Fruit fly (Drosophila melanogaster): ENCODE data around the gene Cyp12a5.

Gene Cyp12a5

dm6 chr3R:19108126-19108525 lies 24.3 kb upstream of the Cyp12a5 start:
- no peak for TF ChIP-seq HLH106 (tag; optimal IDR thresholded peaks at IDR 0.05)
- TF ChIP-seq dl (GFP tag; optimal IDR thresholded peaks at IDR 0.05; ENCODE audit: insufficient read depth in 1 of 2, partially characterized antibody in 2 of 2) = no peak
- TF ChIP-seq Rel (GFP tag; optimal IDR thresholded peaks at IDR 0.05) = no peak
- TF ChIP-seq Rel (tag; optimal IDR thresholded peaks at IDR 0.05) = no peak
- no peak for TF ChIP-seq jim (GFP tag; optimal IDR thresholded peaks at IDR 0.05)
- no peak for TF ChIP-seq woc (GFP tag; optimal IDR thresholded peaks at IDR 0.05)
- TF ChIP-seq Myc (optimal IDR thresholded peaks at IDR 0.05) = no peak
- TF ChIP-seq GATAd (GFP tag; optimal IDR thresholded peaks at IDR 0.05) = no peak
- TF ChIP-seq tai (GFP tag; optimal IDR thresholded peaks at IDR 0.05) = no peak
- no peak for TF ChIP-seq Sp1 (GFP tag; optimal IDR thresholded peaks at IDR 0.05)
- TF ChIP-seq pan (optimal IDR thresholded peaks at IDR 0.05) = no peak
- TF ChIP-seq Dif (GFP tag; optimal IDR thresholded peaks at IDR 0.05; ENCODE audit: partially characterized antibody) = no peak
- no peak for TF ChIP-seq lola (GFP tag; optimal IDR thresholded peaks at IDR 0.05)
- TF ChIP-seq rgr (GFP tag; optimal IDR thresholded peaks at IDR 0.05) = no peak
- no peak for TF ChIP-seq Mio (GFP tag; optimal IDR thresholded peaks at IDR 0.05)
- no peak for TF ChIP-seq N (GFP tag; optimal IDR thresholded peaks at IDR 0.05)
- no peak for TF ChIP-seq dmrt93B (GFP tag; optimal IDR thresholded peaks at IDR 0.05)
- no peak for TF ChIP-seq ey (GFP tag; optimal IDR thresholded peaks at IDR 0.05)

DNA sequence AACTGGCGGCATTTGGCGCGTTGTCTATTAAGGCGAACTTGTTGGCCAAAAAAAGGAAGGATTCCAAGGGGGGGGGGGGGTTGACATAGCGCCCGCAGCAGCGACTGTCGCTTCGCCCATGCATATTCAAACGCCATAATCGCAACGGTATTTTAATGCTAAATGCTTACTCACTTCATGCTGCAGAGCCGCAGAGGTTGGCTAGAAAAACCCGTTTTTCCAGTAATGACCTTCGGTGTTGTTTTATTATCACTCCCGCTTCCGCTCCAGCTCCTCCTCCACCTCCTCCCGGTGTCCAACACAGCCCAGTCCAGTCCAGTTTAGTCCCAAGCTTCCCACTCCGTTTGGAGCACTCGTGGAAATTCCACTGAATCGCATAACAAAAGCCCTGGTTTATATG lies 21.3 kb upstream of the Cyp12a5 start:
- TF ChIP-seq rgr (GFP tag; optimal IDR thresholded peaks at IDR 0.05) = no peak
- no peak for TF ChIP-seq tai (GFP tag; optimal IDR thresholded peaks at IDR 0.05)
- TF ChIP-seq sage (GFP tag; optimal IDR thresholded peaks at IDR 0.05) = no peak
- TF ChIP-seq Hnf4 (GFP tag; optimal IDR thresholded peaks at IDR 0.05) = no peak
- no peak for TF ChIP-seq brk (GFP tag; optimal IDR thresholded peaks at IDR 0.05)
- no peak for TF ChIP-seq Hr78 (GFP tag; optimal IDR thresholded peaks at IDR 0.05)

- TF ChIP-seq brk (GFP tag; optimal IDR thresholded peaks at IDR 0.05) (no peak), CrebA (GFP tag; optimal IDR thresholded peaks at IDR 0.05; ENCODE audit: borderline replicate concordance) (no peak), Hnf4 (GFP tag; optimal IDR thresholded peaks at IDR 0.05) (no peak), ey (GFP tag; optimal IDR thresholded peaks at IDR 0.05) (no peak), Dif (GFP tag; optimal IDR thresholded peaks at IDR 0.05; ENCODE audit: partially characterized antibody) (no peak), Hr78 (GFP tag; optimal IDR thresholded peaks at IDR 0.05) (no peak), rgr (GFP tag; optimal IDR thresholded peaks at IDR 0.05) (no peak), Myc (optimal IDR thresholded peaks at IDR 0.05) (no peak), Vsx2 (GFP tag; optimal IDR thresholded peaks at IDR 0.05; ENCODE audit: partially characterized antibody) (no peak), OdsH (GFP tag; optimal IDR thresholded peaks at IDR 0.05) (no peak), dsf (GFP tag; optimal IDR thresholded peaks at IDR 0.05; ENCODE audit: borderline replicate concordance) (no peak), GATAd (GFP tag; optimal IDR thresholded peaks at IDR 0.05) (no peak), foxo (GFP tag; optimal IDR thresholded peaks at IDR 0.05) (no peak), Abd-B (GFP tag; optimal IDR thresholded peaks at IDR 0.05) (no peak), lola (GFP tag; optimal IDR thresholded peaks at IDR 0.05) (no peak), Jra (GFP tag; optimal IDR thresholded peaks at IDR 0.05) (no peak), dmrt93B (GFP tag; optimal IDR thresholded peaks at IDR 0.05) (no peak), Hr83 (GFP tag; optimal IDR thresholded peaks at IDR 0.05; ENCODE audit: poor library complexity, severe bottlenecking) (no peak), br (GFP tag; optimal IDR thresholded peaks at IDR 0.05) (no peak)
Measured at dm6 chr3R:19112372-19112771, 20.1 kb upstream of the Cyp12a5 start.

dm6 chr3R:19113836-19114235 lies 18.6 kb upstream of the Cyp12a5 start:
- TF ChIP-seq Abd-B (GFP tag; optimal IDR thresholded peaks at IDR 0.05) = no peak
- TF ChIP-seq brk (GFP tag; optimal IDR thresholded peaks at IDR 0.05) = no peak
- peak in 1 of 2 experiments; percentile 48 for TF ChIP-seq foxo (GFP tag; optimal IDR thresholded peaks at IDR 0.05)
- TF ChIP-seq tai (GFP tag; optimal IDR thresholded peaks at IDR 0.05) = no peak
- peak; percentile 25 for TF ChIP-seq Hnf4 (GFP tag; optimal IDR thresholded peaks at IDR 0.05)
- TF ChIP-seq Sp1 (GFP tag; optimal IDR thresholded peaks at IDR 0.05) = no peak
- peak; percentile 57 for TF ChIP-seq br (GFP tag; optimal IDR thresholded peaks at IDR 0.05)
- peak; percentile 39 for TF ChIP-seq rgr (GFP tag; optimal IDR thresholded peaks at IDR 0.05)
- TF ChIP-seq Jra (GFP tag; optimal IDR thresholded peaks at IDR 0.05) = no peak
- TF ChIP-seq HLH106 (tag; optimal IDR thresholded peaks at IDR 0.05) = peak; percentile 13
- TF ChIP-seq OdsH (GFP tag; optimal IDR thresholded peaks at IDR 0.05) = peak; percentile 25
- TF ChIP-seq usp (GFP tag; optimal IDR thresholded peaks at IDR 0.05) = no peak
- peak; percentile 12 for TF ChIP-seq woc (GFP tag; optimal IDR thresholded peaks at IDR 0.05)
- TF ChIP-seq dl (GFP tag; optimal IDR thresholded peaks at IDR 0.05; ENCODE audit: insufficient read depth in 1 of 2, partially characterized antibody in 2 of 2) = no peak
- TF ChIP-seq sv (GFP tag; optimal IDR thresholded peaks at IDR 0.05) = no peak
- peak; percentile 53 for TF ChIP-seq fru (GFP tag; optimal IDR thresholded peaks at IDR 0.05)
- no peak for TF ChIP-seq Rel (GFP tag; optimal IDR thresholded peaks at IDR 0.05)
- TF ChIP-seq Rel (tag; optimal IDR thresholded peaks at IDR 0.05) = no peak
- peak; percentile 31 for TF ChIP-seq h (GFP tag; optimal IDR thresholded peaks at IDR 0.05)
- TF ChIP-seq Mio (GFP tag; optimal IDR thresholded peaks at IDR 0.05) = no peak
- peak; percentile 48 for TF ChIP-seq ey (GFP tag; optimal IDR thresholded peaks at IDR 0.05)

All from whole organism, wandering third instar larva.